Fruit fly (Drosophila melanogaster) whole organism, embryonic: ENCODE results near the gene Ctr9.
A peak's percentile ranks its signal among the peaks of the same experiment; 100 is the strongest.

Source experiments
- CG10979 ChIP-seq: fragments of 200-800 bp; sonication (Bioruptor generic); optimal IDR thresholded peaks from 2 replicates; lab custom pipeline; 2018; ENCODE audit warnings: missing biosample characterization, mild to moderate bottlenecking, missing genetic modification characterization, moderate library complexity
- CG15696 ChIP-seq: fragments of 200-800 bp; sonication (Bioruptor generic); optimal IDR thresholded peaks from 2 replicates; lab custom pipeline; 2019; ENCODE audit warnings: missing biosample characterization, mild to moderate bottlenecking, missing genetic modification characterization, moderate library complexity
- CG1603 ChIP-seq: fragments of 200-800 bp; sonication (Bioruptor generic); optimal IDR thresholded peaks from 2 replicates; lab custom pipeline; 2019; ENCODE audit warnings: missing biosample characterization, mild to moderate bottlenecking, missing genetic modification characterization, moderate library complexity
- CG17328 ChIP-seq: fragments of 200-800 bp; sonication (Bioruptor generic); IDR thresholded peaks from 2 replicates; pipeline ENCODE4 v1.3.6; 2022; ENCODE audit warnings: missing biosample characterization, missing genetic modification characterization
- CG18262 ChIP-seq: fragments of 200-800 bp; optimal IDR thresholded peaks from 3 replicates; lab custom pipeline; 2019; ENCODE audit warnings: missing biosample characterization, mild to moderate bottlenecking, missing genetic modification characterization, moderate library complexity
- CG8478 ChIP-seq: fragments of >200 bp; optimal IDR thresholded peaks from 2 replicates; lab custom pipeline; 2018
- CG8765 ChIP-seq: fragments of 200-800 bp; sonication (Bioruptor generic); IDR thresholded peaks from 2 replicates; pipeline ENCODE4 v1.3.6; 2022; ENCODE audit warnings: missing biosample characterization, missing genetic modification characterization
- Chrac-16 ChIP-seq: fragments of 200-800 bp; sonication (Bioruptor generic); optimal IDR thresholded peaks from 3 replicates; lab custom pipeline; 2016; ENCODE audit warnings: missing biosample characterization, missing genetic modification characterization
- Hsf ChIP-seq: fragments of 200-800 bp; sonication (Bioruptor generic); optimal IDR thresholded peaks from 3 replicates; lab custom pipeline; 2016; ENCODE audit warnings: missing biosample characterization, missing genetic modification characterization
- Med ChIP-seq: fragments of 200-800 bp; sonication (Bioruptor generic); peaks from one replicate; lab custom pipeline; 2016; ENCODE audit warnings: missing biosample characterization, missing genetic modification characterization, mild to moderate bottlenecking, inconsistent platforms, moderate library complexity
- ara ChIP-seq: fragments of 200-800 bp; sonication (Bioruptor generic); IDR thresholded peaks from 2 replicates; pipeline ENCODE4 v1.3.6; 2022; ENCODE audit warnings: missing biosample characterization, missing genetic modification characterization
- fd102C ChIP-seq: fragments of 200-800 bp; sonication (Bioruptor generic); optimal IDR thresholded peaks from 2 replicates; lab custom pipeline; 2018; ENCODE audit warnings: missing biosample characterization, mild to moderate bottlenecking, missing genetic modification characterization, moderate library complexity
- onecut ChIP-seq: fragments of 200-800 bp; sonication (Bioruptor generic); IDR thresholded peaks from 2 replicates; pipeline ENCODE4 v1.3.6; 2022; ENCODE audit warnings: missing biosample characterization, missing genetic modification characterization
- sens-2 ChIP-seq: fragments of 200-800 bp; sonication (Bioruptor generic); IDR thresholded peaks from 2 replicates; pipeline ENCODE4 v1.3.6; 2022; ENCODE audit warnings: missing biosample characterization, missing genetic modification characterization
- toy ChIP-seq: fragments of 200-800 bp; sonication (Bioruptor generic); IDR thresholded peaks from 2 replicates; pipeline ENCODE4 v1.3.6; 2022; ENCODE audit warnings: missing biosample characterization, missing genetic modification characterization
- vvl ChIP-seq: fragments of 200-800 bp; sonication (Bioruptor generic); IDR thresholded peaks from 2 replicates; pipeline ENCODE4 v1.3.6; 2022; ENCODE audit warnings: missing biosample characterization, missing genetic modification characterization
- zen ChIP-seq: fragments of 200-800 bp; sonication (Bioruptor generic); optimal IDR thresholded peaks from 3 replicates; lab custom pipeline; 2018; ENCODE audit warnings: missing biosample characterization, mild to moderate bottlenecking, missing genetic modification characterization, moderate library complexity

The Ctr9 gene

dm6 chr3L:1358338-1358737, 51.3 kb downstream of the Ctr9 start (continued):
- TF ChIP-seq Hsf (GFP tag; lab: Kevin White, UChicago) (no peak), CG18262 (tag; lab: Kevin White, UChicago) (peak; percentile 8), vvl (GFP tag; lab: Robert Waterston, UW) (no peak), onecut (no peak), ara (peak; percentile 43; the same call in 1 of the 2 replicates), CG8765 (GFP tag; lab: Robert Waterston, UW) (peak; percentile 59; the same call in 1 of the 2 replicates), CG8478 (lab: Kevin White, UChicago) (no peak), Med (GFP tag; lab: Kevin White, UChicago) (peak; percentile 33), sens-2 (peak; percentile 25; the same call in 1 of the 2 replicates), CG10979 (tag; lab: Kevin White, UChicago) (peak; percentile 33), zen (tag; lab: Kevin White, UChicago) (peak; percentile 51), Chrac-16 (GFP tag; lab: Kevin White, UChicago) (peak; percentile 1), CG1603 (peak; percentile 29), CG15696 (tag; lab: Kevin White, UChicago) (peak; percentile 63), toy (GFP tag; lab: Robert Waterston, UW) (no peak), fd102C (GFP tag; lab: Kevin White, UChicago) (peak; percentile 29), CG17328 (GFP tag; lab: Robert Waterston, UW) (peak; percentile 44; the same call in 1 of the 2 replicates)
